Fruit fly (Drosophila melanogaster) whole organism, embryonic: ENCODE results near the gene mxt.

Source experiments
- Adf1 ChIP-seq: fragments of 200-800 bp; sonication (Bioruptor generic); IDR thresholded peaks from 2 replicates; pipeline ENCODE4 v1.3.6; 2022; ENCODE audit warnings: missing biosample characterization, missing genetic modification characterization
- Awh ChIP-seq: fragments of 200-800 bp; sonication (Bioruptor generic); IDR thresholded peaks from 2 replicates; pipeline ENCODE4, ENCODE4 v1.3.6; 2022; ENCODE audit warnings: missing biosample characterization, missing genetic modification characterization
- CG10366 ChIP-seq: fragments of 200-800 bp; sonication (Bioruptor generic); IDR thresholded peaks from 2 replicates; pipeline ENCODE4 v1.3.6; 2022; ENCODE audit warnings: missing biosample characterization, missing genetic modification characterization
- CG10979 ChIP-seq: fragments of 200-800 bp; sonication (Bioruptor generic); optimal IDR thresholded peaks from 2 replicates; lab custom pipeline; 2018; ENCODE audit warnings: missing biosample characterization, mild to moderate bottlenecking, missing genetic modification characterization, moderate library complexity
- CG12104 ChIP-seq: fragments of 200-800 bp; sonication (Bioruptor generic); optimal IDR thresholded peaks from 3 replicates; lab custom pipeline; 2016; ENCODE audit warnings: missing biosample characterization, missing genetic modification characterization
- CG12155 ChIP-seq: fragments of 200-800 bp; sonication (Bioruptor generic); optimal IDR thresholded peaks from 3 replicates; lab custom pipeline; 2016; ENCODE audit warnings: missing biosample characterization, missing genetic modification characterization
- CG1529 ChIP-seq: fragments of 200-800 bp; sonication (Bioruptor generic); optimal IDR thresholded peaks from 3 replicates; lab custom pipeline; 2018; ENCODE audit warnings: missing biosample characterization, missing genetic modification characterization
- CG30403 ChIP-seq: fragments of 200-800 bp; sonication (Bioruptor generic); optimal IDR thresholded peaks from 3 replicates; lab custom pipeline; 2016; ENCODE audit warnings: missing biosample characterization, missing genetic modification characterization
- CG33213 ChIP-seq: fragments of 200-800 bp; sonication (Bioruptor generic); optimal IDR thresholded peaks from 3 replicates; lab custom pipeline; 2016; ENCODE audit warnings: missing biosample characterization, missing genetic modification characterization
- CG33557 ChIP-seq: fragments of 200-800 bp; sonication (Bioruptor generic); optimal IDR thresholded peaks from 2 replicates; lab custom pipeline; 2019; ENCODE audit warnings: missing biosample characterization, mild to moderate bottlenecking, missing genetic modification characterization, moderate library complexity
- CG34422 ChIP-seq: fragments of 200-800 bp; sonication (Bioruptor generic); IDR thresholded peaks from 3 replicates; pipeline ENCODE4 v1.3.6; 2022; ENCODE audit warnings: missing biosample characterization, missing genetic modification characterization
- CG3838 ChIP-seq: fragments of 200-800 bp; sonication (Bioruptor generic); optimal IDR thresholded peaks from 3 replicates; lab custom pipeline; 2016; ENCODE audit warnings: missing biosample characterization, missing genetic modification characterization
- CG3995 ChIP-seq: fragments of 200-800 bp; sonication (Bioruptor generic); optimal IDR thresholded peaks from 3 replicates; lab custom pipeline; 2016; ENCODE audit warnings: missing biosample characterization, missing genetic modification characterization
- CG43689 ChIP-seq: fragments of 200-800 bp; sonication (Bioruptor generic); IDR thresholded peaks from 2 replicates; pipeline ENCODE4 v1.3.6; 2022; ENCODE audit warnings: missing biosample characterization, missing genetic modification characterization
- CG4707 ChIP-seq: fragments of 200-800 bp; sonication (Bioruptor generic); optimal IDR thresholded peaks from 2 replicates; lab custom pipeline; 2018; ENCODE audit warnings: missing biosample characterization, mild to moderate bottlenecking, missing genetic modification characterization, moderate library complexity
- CG5245 ChIP-seq: fragments of 200-800 bp; sonication (Bioruptor generic); optimal IDR thresholded peaks from 3 replicates; lab custom pipeline; 2016; ENCODE audit warnings: missing biosample characterization, missing genetic modification characterization
- CG5953 ChIP-seq: fragments of 200-800 bp; sonication (Bioruptor generic); IDR thresholded peaks from 2 replicates; pipeline ENCODE4 v1.3.6; 2022; ENCODE audit warnings: missing biosample characterization, missing genetic modification characterization
- CG7963 ChIP-seq: fragments of 200-800 bp; sonication (Bioruptor generic); IDR thresholded peaks from 3 replicates; pipeline ENCODE4 v1.3.6; 2022; ENCODE audit warnings: missing biosample characterization, missing genetic modification characterization; ENCODE audit not compliant: partially characterized antibody
- CTCF ChIP-seq: fragments of 200-800 bp; sonication (Bioruptor generic); optimal IDR thresholded peaks from 2 replicates; lab custom pipeline; 2017; ENCODE audit warnings: missing biosample characterization, mild to moderate bottlenecking, missing genetic modification characterization, moderate library complexity
- Doc2 ChIP-seq: fragments of 200-800 bp; sonication (Bioruptor generic); IDR thresholded peaks from 2 replicates; pipeline ENCODE4 v1.3.6; 2022; ENCODE audit warnings: missing biosample characterization, missing genetic modification characterization
- Doc3 ChIP-seq: fragments of 200-800 bp; sonication (Bioruptor generic); IDR thresholded peaks from 3 replicates; pipeline ENCODE4 v1.3.6; 2022; ENCODE audit warnings: missing biosample characterization, missing genetic modification characterization; ENCODE audit not compliant: partially characterized antibody
- Drgx ChIP-seq: fragments of 200-800 bp; sonication (Bioruptor generic); IDR thresholded peaks from 2 replicates; pipeline ENCODE4 v1.3.6; 2022; ENCODE audit warnings: missing biosample characterization, missing genetic modification characterization
- HHEX ChIP-seq: fragments of 200-800 bp; sonication (Bioruptor generic); optimal IDR thresholded peaks from 3 replicates; lab custom pipeline; 2017; ENCODE audit warnings: missing biosample characterization, mild to moderate bottlenecking, missing genetic modification characterization, missing genetic modification reagents
- Kr ChIP-seq: fragments of 200-800 bp; sonication (Bioruptor generic); optimal IDR thresholded peaks from 2 replicates; lab custom pipeline; 2017; ENCODE audit warnings: missing biosample characterization, mild to moderate bottlenecking, missing genetic modification characterization
- MTF-1 ChIP-seq: fragments of 200-800 bp; sonication (Bioruptor generic); optimal IDR thresholded peaks from 2 replicates; lab custom pipeline; 2018; ENCODE audit warnings: missing biosample characterization, mild to moderate bottlenecking, missing genetic modification characterization, borderline replicate concordance
- Meics ChIP-seq: fragments of 200-800 bp; sonication (Bioruptor generic); optimal IDR thresholded peaks from 2 replicates; lab custom pipeline; 2017; ENCODE audit warnings: missing biosample characterization, mild to moderate bottlenecking, missing genetic modification characterization
- Mes4 ChIP-seq: fragments of 200-800 bp; sonication (Bioruptor generic); optimal IDR thresholded peaks from 2 replicates; lab custom pipeline; 2016; ENCODE audit warnings: missing biosample characterization, missing genetic modification characterization
- Nf-YA ChIP-seq: fragments of 200-800 bp; sonication (Bioruptor generic); IDR thresholded peaks from 2 replicates; pipeline ENCODE4 v1.3.6; 2022; ENCODE audit warnings: missing biosample characterization, missing genetic modification characterization
- Poxn ChIP-seq: fragments of 200-800 bp; sonication (Bioruptor generic); IDR thresholded peaks from 2 replicates; pipeline ENCODE4 v1.3.6; 2022; ENCODE audit warnings: missing biosample characterization, missing genetic modification characterization
- Ravus ChIP-seq: fragments of 200-800 bp; sonication (Bioruptor generic); IDR thresholded peaks from 2 replicates; pipeline ENCODE4 v1.3.6; 2022; ENCODE audit warnings: missing biosample characterization, missing genetic modification characterization
- Xrp1 ChIP-seq: fragments of 200-800 bp; sonication (Bioruptor generic); IDR thresholded peaks from 2 replicates; pipeline ENCODE4 v1.3.6; 2022; ENCODE audit warnings: missing biosample characterization, missing genetic modification characterization
- ab ChIP-seq: fragments of 200-800 bp; sonication (Bioruptor generic); optimal IDR thresholded peaks from 2 replicates; lab custom pipeline; 2016; ENCODE audit warnings: missing biosample characterization, missing genetic modification characterization
- ase ChIP-seq: fragments of 200-800 bp; sonication (Bioruptor generic); IDR thresholded peaks from 3 replicates; pipeline ENCODE4 v1.3.6; 2022; ENCODE audit warnings: missing biosample characterization, missing genetic modification characterization
- bcd ChIP-seq: fragments of 200-800 bp; sonication (Bioruptor generic); optimal IDR thresholded peaks from 2 replicates; lab custom pipeline; 2017; ENCODE audit warnings: missing biosample characterization, mild to moderate bottlenecking, missing genetic modification characterization
- caup ChIP-seq: fragments of 200-800 bp; sonication (Bioruptor generic); optimal IDR thresholded peaks from 3 replicates; lab custom pipeline; 2017; ENCODE audit warnings: missing biosample characterization, mild to moderate bottlenecking, missing genetic modification characterization, moderate library complexity; ENCODE audit not compliant: severe bottlenecking
- da ChIP-seq: fragments of 200-800 bp; sonication (Bioruptor generic); optimal IDR thresholded peaks from 2 replicates; lab custom pipeline; 2016; ENCODE audit warnings: missing biosample characterization, missing genetic modification characterization
- esg ChIP-seq: fragments of 200-800 bp; sonication (Bioruptor generic); conservative IDR thresholded peaks from 2 replicates; pipeline ENCODE4 v1.3.6; 2022; ENCODE audit warnings: missing biosample characterization, missing genetic modification characterization
- eyg ChIP-seq: fragments of 200-800 bp; sonication (Bioruptor generic); optimal IDR thresholded peaks from 3 replicates; lab custom pipeline; 2016; ENCODE audit warnings: missing biosample characterization, missing genetic modification characterization
- gfzf ChIP-seq: fragments of 200-800 bp; sonication (Bioruptor generic); optimal IDR thresholded peaks from 2 replicates; lab custom pipeline; 2016; ENCODE audit warnings: missing biosample characterization, mild to moderate bottlenecking, missing genetic modification characterization, moderate library complexity
- ind ChIP-seq: fragments of 200-800 bp; sonication (Bioruptor generic); optimal IDR thresholded peaks from 3 replicates; lab custom pipeline; 2016; ENCODE audit warnings: missing biosample characterization, missing genetic modification characterization
- insv ChIP-seq, 2 experiments: fragments of 200-800 bp; sonication (Bioruptor generic); optimal IDR thresholded peaks; 3 replicates each; lab custom pipeline; 2016 to 2018; ENCODE audit warnings: missing biosample characterization in 2 of 2, missing genetic modification characterization in 2 of 2
- kay ChIP-seq: fragments of 200-800 bp; sonication (Bioruptor generic); optimal IDR thresholded peaks from 2 replicates; lab custom pipeline; 2016; ENCODE audit warnings: missing biosample characterization, missing genetic modification characterization
- pho ChIP-seq: fragments of 200-800 bp; sonication (Bioruptor generic); optimal IDR thresholded peaks from 2 replicates; lab custom pipeline; 2016; ENCODE audit warnings: missing biosample characterization, missing genetic modification characterization
- sd ChIP-seq: fragments of 200-800 bp; sonication (Bioruptor generic); optimal IDR thresholded peaks from 3 replicates; lab custom pipeline; 2018; ENCODE audit warnings: missing biosample characterization, mild to moderate bottlenecking, missing genetic modification characterization, moderate library complexity
- sens ChIP-seq: fragments of 200-800 bp; sonication (Bioruptor generic); peaks from one replicate; lab custom pipeline; 2016; ENCODE audit warnings: missing biosample characterization, missing genetic modification characterization
- sim ChIP-seq: fragments of 200-800 bp; sonication (Bioruptor generic); IDR thresholded peaks from 2 replicates; pipeline ENCODE4 v1.3.6; 2022; ENCODE audit warnings: missing biosample characterization, missing genetic modification characterization
- tna ChIP-seq: fragments of 200-800 bp; sonication (Bioruptor generic); IDR thresholded peaks from 2 replicates; pipeline ENCODE4 v1.3.6; 2022; ENCODE audit warnings: missing biosample characterization, missing genetic modification characterization; ENCODE audit not compliant: partially characterized antibody
- unpg ChIP-seq: fragments of 200-800 bp; sonication (Bioruptor generic); optimal IDR thresholded peaks from 3 replicates; lab custom pipeline; 2018; ENCODE audit warnings: missing biosample characterization, mild to moderate bottlenecking, missing genetic modification characterization, moderate library complexity
- wek ChIP-seq: fragments of 200-800 bp; sonication (Bioruptor generic); optimal IDR thresholded peaks from 3 replicates; lab custom pipeline; 2018; ENCODE audit warnings: missing biosample characterization, mild to moderate bottlenecking, missing genetic modification characterization, moderate library complexity
- yki ChIP-seq: fragments of >200 bp; optimal IDR thresholded peaks from 3 replicates; lab custom pipeline; 2018
- zen ChIP-seq: fragments of 200-800 bp; sonication (Bioruptor generic); optimal IDR thresholded peaks from 3 replicates; lab custom pipeline; 2018; ENCODE audit warnings: missing biosample characterization, mild to moderate bottlenecking, missing genetic modification characterization, moderate library complexity

mxt gene

dm6 chr2L:4887382-4888219 is 40.5 kb upstream of the mxt start (continued):
- no peak for TF ChIP-seq CG3838 (GFP tag; lab: Kevin White, UChicago)
- no peak for TF ChIP-seq gfzf (GFP tag; lab: Kevin White, UChicago)
- no peak for TF ChIP-seq yki (lab: Kevin White, UChicago)
- no peak for TF ChIP-seq sim (GFP tag; lab: Robert Waterston, UW)
- TF ChIP-seq ind (GFP tag; lab: Kevin White, UChicago), result peak; percentile 56
- no peak for TF ChIP-seq kay (GFP tag; lab: Kevin White, UChicago)
- TF ChIP-seq Meics (GFP tag; lab: Kevin White, UChicago), result peak; percentile 49
- TF ChIP-seq Ravus (GFP tag; lab: Robert Waterston, UW), result peak; percentile 27; the same call in 1 of the 2 replicates
- TF ChIP-seq tna (GFP tag; lab: Robert Waterston, UW), result no peak
- peak; percentile 59 for TF ChIP-seq CG34422 (GFP tag; lab: Robert Waterston, UW)
- peak; percentile 15 for TF ChIP-seq CG1529 (GFP tag; lab: Kevin White, UChicago)
- TF ChIP-seq unpg (GFP tag; lab: Kevin White, UChicago), result peak; percentile 78
- no peak for TF ChIP-seq Mes4 (GFP tag; lab: Kevin White, UChicago)
- TF ChIP-seq esg (GFP tag; lab: Robert Waterston, UW), result peak; percentile 69
- TF ChIP-seq Kr (GFP tag; lab: Kevin White, UChicago), result no peak
- peak; percentile 43; the same call in 1 of the 2 replicates for TF ChIP-seq CG43689 (GFP tag; lab: Robert Waterston, UW)
- peak; percentile 44 for TF ChIP-seq bcd (GFP tag; lab: Kevin White, UChicago)
- TF ChIP-seq ab (GFP tag; lab: Kevin White, UChicago), result no peak
- TF ChIP-seq CG12104 (GFP tag; lab: Kevin White, UChicago), result no peak
- TF ChIP-seq CG33213, result peak; percentile 30
- TF ChIP-seq sens (GFP tag; lab: Kevin White, UChicago), result peak; percentile 95
- TF ChIP-seq Xrp1 (GFP tag; lab: Robert Waterston, UW), result peak; percentile 77
- peak; percentile 33; the same call in 1 of the 2 replicates for TF ChIP-seq CG5953 (GFP tag; lab: Robert Waterston, UW)
- no peak; the same call in 1 of the 2 replicates for TF ChIP-seq Nf-YA (GFP tag; lab: Robert Waterston, UW)
- no peak for TF ChIP-seq wek (GFP tag; lab: Kevin White, UChicago)
- peak; percentile 72; the same call in 2 of the 3 replicates for TF ChIP-seq ase (GFP tag; lab: Robert Waterston, UW)
- TF ChIP-seq zen, result peak; percentile 31
- peak; percentile 39 for TF ChIP-seq CG12155 (GFP tag; lab: Kevin White, UChicago)
- TF ChIP-seq CG3995 (GFP tag; lab: Kevin White, UChicago), result no peak
- no peak for TF ChIP-seq insv (GFP tag; optimal IDR thresholded peaks at IDR 0.05; lab: Kevin White, UChicago)
- TF ChIP-seq Doc2 (GFP tag; lab: Robert Waterston, UW), result peak; percentile 42; the same call in 1 of the 2 replicates
- no peak for TF ChIP-seq Poxn (GFP tag; lab: Robert Waterston, UW)
- TF ChIP-seq Doc3, result no peak
- no peak for TF ChIP-seq eyg (GFP tag; lab: Kevin White, UChicago)
- TF ChIP-seq da (GFP tag; lab: Kevin White, UChicago), result no peak
- peak; percentile 94 for TF ChIP-seq Adf1 (GFP tag; lab: Robert Waterston, UW)
- TF ChIP-seq CG4707 (GFP tag; lab: Kevin White, UChicago), result no peak
- no peak for TF ChIP-seq CG33557 (GFP tag; lab: Kevin White, UChicago)
- peak; percentile 17 for TF ChIP-seq CG30403 (GFP tag; lab: Kevin White, UChicago)
- TF ChIP-seq pho (GFP tag; lab: Kevin White, UChicago), result no peak
- TF ChIP-seq MTF-1, result no peak
- peak; percentile 94 for TF ChIP-seq Drgx (GFP tag; lab: Robert Waterston, UW)
- no peak for TF ChIP-seq caup (GFP tag; lab: Kevin White, UChicago)
- peak; percentile 43 for TF ChIP-seq CG10979
- peak; percentile 4 for TF ChIP-seq HHEX (GFP tag; lab: Kevin White, UChicago)
- no peak for TF ChIP-seq CG7963
- peak; percentile 47 for TF ChIP-seq CG5245 (GFP tag; lab: Kevin White, UChicago)
- peak; percentile 71 for TF ChIP-seq CG10366
- peak; percentile 68 for TF ChIP-seq sd
- peak; percentile 63 for TF ChIP-seq Awh (GFP tag; lab: Robert Waterston, UW)
- no peak for TF ChIP-seq CTCF (GFP tag; lab: Kevin White, UChicago)
